Worm (Caenorhabditis elegans): ENCODE measurements around the gene Y45F10B.59.

The Y45F10B.59 gene

DNA sequence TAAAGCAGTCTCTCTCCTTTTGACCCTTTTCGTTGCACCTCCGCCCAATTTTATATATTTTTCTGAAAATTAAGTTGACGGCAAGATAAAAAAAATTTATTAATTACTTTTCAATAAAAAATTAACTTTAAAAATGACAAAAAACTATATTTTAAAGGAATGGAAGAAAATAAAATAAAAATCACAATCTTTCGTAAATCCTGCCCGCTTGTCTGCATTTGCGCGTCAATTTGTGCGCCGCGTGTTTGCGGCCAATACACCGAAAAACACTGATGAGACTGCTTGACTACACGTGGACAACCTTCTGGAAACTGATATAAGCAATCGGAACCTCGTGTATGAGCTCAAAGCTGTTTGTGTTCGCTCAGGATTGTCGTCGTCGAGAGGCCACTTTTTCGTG, 34.6 kb downstream of the Y45F10B.59 start, which contains the start of gene C08F11.7 (continued):
- TF ChIP-seq zip-11 (GFP tag; IDR thresholded peaks at IDR 0.05) (no peak), tra-1 (GFP tag; IDR thresholded peaks at IDR 0.05) (no peak), spr-3 (GFP tag; optimal IDR thresholded peaks at IDR 0.05) (no peak)

DNA sequence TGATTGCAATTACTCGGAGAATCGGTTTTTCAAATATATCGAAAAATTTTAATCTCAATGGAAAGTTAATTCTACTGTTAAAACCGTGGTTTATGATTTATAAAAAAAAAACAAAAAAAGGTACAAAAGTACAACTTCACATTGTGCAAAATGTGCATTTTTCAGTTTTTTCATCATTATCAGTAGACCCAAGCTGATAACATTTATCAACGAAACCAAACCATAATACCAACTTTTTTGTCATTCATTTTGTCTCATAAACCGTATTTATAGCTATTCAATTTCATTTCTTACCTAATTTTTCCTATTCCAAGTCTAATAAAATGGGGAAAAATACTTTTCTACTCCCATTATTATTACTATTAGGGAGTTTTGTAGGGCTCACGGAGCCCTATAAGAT, 36.6 kb downstream of the Y45F10B.59 start, which contains the start of gene ugt-22:
TSS of gene ugt-22 (plus strand) at position 234 of the 400 bp plus-strand sequence.
- TF ChIP-seq mdl-1 (tag; optimal IDR thresholded peaks at IDR 0.05) = no peak
- TF ChIP-seq zag-1 (tag; optimal IDR thresholded peaks at IDR 0.05) = no peak
- TF ChIP-seq F44E2.7 (GFP tag; IDR thresholded peaks at IDR 0.05) = no peak
- no peak for TF ChIP-seq Y5F2A.4 (GFP tag; optimal IDR thresholded peaks at IDR 0.05)
- no peak for TF ChIP-seq nhr-42 (GFP tag; IDR thresholded peaks at IDR 0.05)
- no peak for TF ChIP-seq attf-4 (tag; optimal IDR thresholded peaks at IDR 0.05)
- peak; percentile 37 for TF ChIP-seq dve-1 (tag; optimal IDR thresholded peaks at IDR 0.05; ENCODE audit: insufficient read depth)
- TF ChIP-seq nhr-11 (tag; optimal IDR thresholded peaks at IDR 0.05) = no peak
- TF ChIP-seq rbr-2 (tag; optimal IDR thresholded peaks at IDR 0.05) = no peak
- TF ChIP-seq zfp-2 (tag; optimal IDR thresholded peaks at IDR 0.05) = no peak
- no peak for TF ChIP-seq gei-8 (GFP tag; optimal IDR thresholded peaks at IDR 0.05)
- TF ChIP-seq nhr-6 (tag; optimal IDR thresholded peaks at IDR 0.05) = no peak
- no peak for TF ChIP-seq daf-16 (GFP tag; optimal IDR thresholded peaks at IDR 0.05)
- TF ChIP-seq daf-16 (tag; optimal IDR thresholded peaks at IDR 0.05) = peak; percentile 47
- TF ChIP-seq lin-13 (GFP tag; optimal IDR thresholded peaks at IDR 0.05) = no peak
- no peak for TF ChIP-seq spr-3 (GFP tag; optimal IDR thresholded peaks at IDR 0.05)
- peak; percentile 5 for TF ChIP-seq nhr-77 (tag; optimal IDR thresholded peaks at IDR 0.05)
- TF ChIP-seq lin-29 (GFP tag; IDR thresholded peaks at IDR 0.05) = no peak
- TF ChIP-seq lir-3 (tag; optimal IDR thresholded peaks at IDR 0.05) = no peak
- no peak for TF ChIP-seq lsy-2 (tag; optimal IDR thresholded peaks at IDR 0.05)
- no peak for TF ChIP-seq fkh-10 (GFP tag; optimal IDR thresholded peaks at IDR 0.05)
- TF ChIP-seq daf-19 (GFP tag; conservative IDR thresholded peaks at IDR 0.05) = no peak
- TF ChIP-seq ZK546.5 (tag; optimal IDR thresholded peaks at IDR 0.05) = no peak
- no peak for TF ChIP-seq pha-4 (GFP tag; IDR thresholded peaks at IDR 0.05)
- TF ChIP-seq pha-4 (tag; optimal IDR thresholded peaks at IDR 0.05) = no peak
- TF ChIP-seq saeg-2 (GFP tag; IDR thresholded peaks at IDR 0.05) = no peak
- no peak for TF ChIP-seq tra-1 (GFP tag; IDR thresholded peaks at IDR 0.05)
- TF ChIP-seq nhr-25 (tag; optimal IDR thresholded peaks at IDR 0.05; ENCODE audit: borderline replicate concordance, insufficient read depth) = no peak
- no peak for TF ChIP-seq ces-1 (GFP tag; optimal IDR thresholded peaks at IDR 0.05)
- no peak for TF ChIP-seq mxl-3 (GFP tag; optimal IDR thresholded peaks at IDR 0.05)
- TF ChIP-seq ztf-7 (tag; optimal IDR thresholded peaks at IDR 0.05) = peak; percentile 31
- no peak for TF ChIP-seq unc-62 (GFP tag; optimal IDR thresholded peaks at IDR 0.05 in 1 of 2)
- TF ChIP-seq unc-62 (tag; optimal IDR thresholded peaks at IDR 0.05) = no peak
- no peak for TF ChIP-seq unc-130 (GFP tag; optimal IDR thresholded peaks at IDR 0.05)
- no peak for TF ChIP-seq nhr-111 (GFP tag; optimal IDR thresholded peaks at IDR 0.05)
- TF ChIP-seq hmg-1.1 (GFP tag; IDR thresholded peaks at IDR 0.05) = no peak
- peak; percentile 50 for TF ChIP-seq dmd-6 (GFP tag; IDR thresholded peaks at IDR 0.05)
- TF ChIP-seq ceh-20 (GFP tag; IDR thresholded peaks at IDR 0.05) = no peak
- TF ChIP-seq F49E8.2 (tag; optimal IDR thresholded peaks at IDR 0.05; ENCODE audit: borderline replicate concordance) = no peak
- TF ChIP-seq pqm-1 (tag; optimal IDR thresholded peaks at IDR 0.05) = peak; percentile 83
- no peak for TF ChIP-seq Y48G9A.11 (GFP tag; IDR thresholded peaks at IDR 0.05)
- TF ChIP-seq nhr-10 (tag; optimal IDR thresholded peaks at IDR 0.05) = no peak
- TF ChIP-seq ceh-44 (GFP tag; IDR thresholded peaks at IDR 0.05) = no peak
- TF ChIP-seq Y105C5A.15 (GFP tag; IDR thresholded peaks at IDR 0.05) = no peak
- no peak for TF ChIP-seq F10B5.3 (tag; optimal IDR thresholded peaks at IDR 0.05)
- TF ChIP-seq nhr-102 (tag; optimal IDR thresholded peaks at IDR 0.05) = no peak
- no peak for TF ChIP-seq cey-2 (tag; optimal IDR thresholded peaks at IDR 0.05; ENCODE audit: borderline replicate concordance, insufficient read depth)
